Worm (Caenorhabditis elegans) whole organism, L3 larva: Measurements from ENCODE around the gene C01G12.16.

Source experiments
- R02D3.7 ChIP-seq: fragments of 150-350 bp; optimal IDR thresholded peaks from 2 replicates; lab custom pipeline; 2014; ENCODE audit warnings: missing biosample characterization, missing genetic modification characterization
- ZK546.5 ChIP-seq: sonication (generic microtip); optimal IDR thresholded peaks from 2 replicates; lab custom pipeline; 2017; ENCODE audit warnings: missing biosample characterization, missing genetic modification characterization
- aly-2 ChIP-seq: fragments of 150-350 bp; optimal IDR thresholded peaks from 2 replicates; lab custom pipeline; 2014; ENCODE audit warnings: missing biosample characterization, missing genetic modification characterization
- ama-1 ChIP-seq: fragments of 150-350 bp; optimal IDR thresholded peaks from 2 replicates; lab custom pipeline; 2018
- ceh-16 ChIP-seq: sonication (generic microtip); optimal IDR thresholded peaks from 2 replicates; lab custom pipeline; 2017; ENCODE audit warnings: missing biosample characterization, missing genetic modification characterization
- ceh-28 ChIP-seq: fragments of 150-350 bp; optimal IDR thresholded peaks from 2 replicates; lab custom pipeline; 2014; ENCODE audit warnings: missing biosample characterization, missing genetic modification reagents, missing genetic modification characterization
- ceh-82 ChIP-seq: fragments of 150-350 bp; optimal IDR thresholded peaks from 2 replicates; lab custom pipeline; 2014; ENCODE audit warnings: missing biosample characterization, missing genetic modification characterization
- ceh-9 ChIP-seq: sonication (generic microtip); optimal IDR thresholded peaks from 2 replicates; lab custom pipeline; 2018; ENCODE audit warnings: missing biosample characterization, missing genetic modification characterization
- daf-12 ChIP-seq: fragments of 150-350 bp; optimal IDR thresholded peaks from 2 replicates; lab custom pipeline; 2014; ENCODE audit warnings: missing biosample characterization, missing genetic modification reagents, missing genetic modification characterization
- egl-27 ChIP-seq: sonication (generic microtip); optimal IDR thresholded peaks from 4 replicates; lab custom pipeline; 2017; ENCODE audit warnings: missing biosample characterization, missing genetic modification reagents, missing genetic modification characterization
- egl-5 ChIP-seq: fragments of 150-350 bp; optimal IDR thresholded peaks from 2 replicates; lab custom pipeline; 2017; ENCODE audit warnings: missing biosample characterization, missing genetic modification reagents, missing genetic modification characterization, inconsistent platforms
- elt-2 ChIP-seq: sonication (generic microtip); optimal IDR thresholded peaks from 2 replicates; lab custom pipeline; 2016; ENCODE audit warnings: missing genetic modification reagents, mild to moderate bottlenecking, missing genetic modification characterization, missing compliant biosample characterization
- elt-3 ChIP-seq, 3 experiments: fragments of 150-350 bp in 1 of 3; sonication (generic microtip) in 2 of 3; optimal IDR thresholded peaks; 2 replicates in 2 of 3; 4 replicates in 1 of 3; lab custom pipeline; 2014 to 2017; ENCODE audit warnings: missing biosample characterization in 3 of 3, missing genetic modification characterization in 3 of 3
- fkh-10 ChIP-seq: sonication (generic microtip); optimal IDR thresholded peaks from 2 replicates; lab custom pipeline; 2017; ENCODE audit warnings: missing biosample characterization, missing genetic modification reagents, missing genetic modification characterization
- hmg-11 ChIP-seq: sonication (generic microtip); optimal IDR thresholded peaks from 2 replicates; lab custom pipeline; 2016; ENCODE audit warnings: missing genetic modification characterization, missing compliant biosample characterization
- jun-1 ChIP-seq: fragments of 150-350 bp; optimal IDR thresholded peaks from 2 replicates; lab custom pipeline; 2014; ENCODE audit warnings: missing biosample characterization, missing genetic modification reagents, missing genetic modification characterization
- lin-15B ChIP-seq: fragments of 150-350 bp; optimal IDR thresholded peaks from 2 replicates; lab custom pipeline; 2014; ENCODE audit warnings: missing biosample characterization, missing genetic modification characterization
- lin-39 ChIP-seq: fragments of 150-350 bp; optimal IDR thresholded peaks from 2 replicates; lab custom pipeline; 2018; ENCODE audit warnings: missing biosample characterization, missing genetic modification reagents, missing genetic modification characterization
- lsy-12 ChIP-seq: sonication (generic microtip); optimal IDR thresholded peaks from 2 replicates; lab custom pipeline; 2016; ENCODE audit warnings: mild to moderate bottlenecking, missing genetic modification characterization, missing compliant biosample characterization
- mdl-1 ChIP-seq: fragments of 150-350 bp; optimal IDR thresholded peaks from 2 replicates; lab custom pipeline; 2014; ENCODE audit warnings: missing biosample characterization, missing genetic modification characterization
- mml-1 ChIP-seq: fragments of 150-350 bp; sonication (generic microtip); optimal IDR thresholded peaks from 3 replicates; lab custom pipeline; 2014; ENCODE audit warnings: missing biosample characterization, missing genetic modification characterization
- nfya-1 ChIP-seq: sonication (generic microtip); optimal IDR thresholded peaks from 2 replicates; lab custom pipeline; 2017; ENCODE audit warnings: missing genetic modification characterization, mild to moderate bottlenecking, missing compliant biosample characterization, antibody characterized with exemption, moderate library complexity; ENCODE audit not compliant: insufficient read depth
- nhr-12 ChIP-seq: fragments of 150-350 bp; optimal IDR thresholded peaks from 2 replicates; lab custom pipeline; 2014; ENCODE audit warnings: missing biosample characterization, missing genetic modification characterization
- nhr-23 ChIP-seq: fragments of 150-350 bp; optimal IDR thresholded peaks from 2 replicates; lab custom pipeline; 2014; ENCODE audit warnings: missing biosample characterization, missing genetic modification reagents, missing genetic modification characterization
- nhr-25 ChIP-seq: sonication (generic microtip); optimal IDR thresholded peaks from 2 replicates; lab custom pipeline; 2017; ENCODE audit warnings: missing biosample characterization, missing genetic modification characterization
- nhr-43 ChIP-seq: sonication (generic microtip); optimal IDR thresholded peaks from 2 replicates; lab custom pipeline; 2016; ENCODE audit warnings: mild to moderate bottlenecking, missing genetic modification characterization, missing compliant biosample characterization; ENCODE audit not compliant: poor library complexity, severe bottlenecking
- nhr-67 ChIP-seq: fragments of 150-350 bp; optimal IDR thresholded peaks from 2 replicates; lab custom pipeline; 2014; ENCODE audit warnings: missing biosample characterization, missing genetic modification characterization
- nhr-76 ChIP-seq: fragments of 150-350 bp; sonication (generic microtip); optimal IDR thresholded peaks from 5 replicates; lab custom pipeline; 2014; ENCODE audit warnings: missing biosample characterization, missing genetic modification characterization
- nhr-77 ChIP-seq: fragments of 150-350 bp; optimal IDR thresholded peaks from 2 replicates; lab custom pipeline; 2014; ENCODE audit warnings: missing biosample characterization, missing genetic modification characterization
- pha-4 ChIP-seq: fragments of 150-350 bp; optimal IDR thresholded peaks from 2 replicates; lab custom pipeline; 2014; ENCODE audit warnings: missing biosample characterization, missing genetic modification reagents, missing genetic modification characterization
- pqm-1 ChIP-seq: fragments of 150-350 bp; optimal IDR thresholded peaks from 2 replicates; lab custom pipeline; 2017; ENCODE audit warnings: missing biosample characterization, missing genetic modification characterization, inconsistent platforms
- sea-2 ChIP-seq: fragments of 150-350 bp; sonication (generic microtip); optimal IDR thresholded peaks from 4 replicates; lab custom pipeline; 2014; ENCODE audit warnings: missing biosample characterization, missing genetic modification reagents, missing genetic modification characterization
- skn-1 ChIP-seq: fragments of 150-350 bp; optimal IDR thresholded peaks from 2 replicates; lab custom pipeline; 2014; ENCODE audit warnings: missing biosample characterization, missing genetic modification characterization
- snpc-4 ChIP-seq: fragments of 150-350 bp; optimal IDR thresholded peaks from 2 replicates; lab custom pipeline; 2014; ENCODE audit warnings: missing biosample characterization, missing genetic modification characterization
- tbx-2 ChIP-seq: sonication (generic microtip); optimal IDR thresholded peaks from 2 replicates; lab custom pipeline; 2016; ENCODE audit warnings: mild to moderate bottlenecking, missing genetic modification characterization, missing compliant biosample characterization
- unc-62 ChIP-seq: fragments of 150-350 bp; sonication (generic microtip); optimal IDR thresholded peaks from 4 replicates; lab custom pipeline; 2014; ENCODE audit warnings: missing biosample characterization, missing genetic modification reagents, missing genetic modification characterization
- ztf-4 ChIP-seq: fragments of 150-350 bp; optimal IDR thresholded peaks from 2 replicates; lab custom pipeline; 2014; ENCODE audit warnings: missing biosample characterization, missing genetic modification characterization

C01G12.16 gene

ce11 chrIII:4194349-4195110, 33.5 kb downstream of the C01G12.16 start:
- TF ChIP-seq nhr-23 (peak; percentile 1), ama-1 (peak; percentile 52), ceh-9 (tag; lab: Kevin White, UChicago) (no peak)

ce11 chrIII:4195306-4196008, 34.4 kb downstream of the C01G12.16 start:
- TF ChIP-seq nhr-76 (no peak), elt-3 (tag; optimal IDR thresholded peaks at IDR 0.05; lab: Kevin White, UChicago) (no peak), daf-12 (tag; lab: Kevin White, UChicago) (peak; percentile 49), nhr-25 (tag; lab: Kevin White, UChicago) (peak; percentile 38), R02D3.7 (peak; percentile 31), pqm-1 (tag; lab: Kevin White, UChicago) (peak; percentile 30), elt-2 (tag; lab: Kevin White, UChicago) (peak; percentile 58), tbx-2 (peak; percentile 87), ZK546.5 (tag; lab: Kevin White, UChicago) (no peak), jun-1 (tag; lab: Kevin White, UChicago) (peak; percentile 34), nhr-12 (tag; lab: Kevin White, UChicago) (no peak), skn-1 (tag; lab: Kevin White, UChicago) (no peak), ceh-82 (tag; lab: Kevin White, UChicago) (peak; percentile 46), nhr-23 (peak; percentile 60), mml-1 (tag; lab: Kevin White, UChicago) (no peak), ceh-16 (no peak), ceh-28 (tag; lab: Kevin White, UChicago) (peak; percentile 56), ama-1 (peak; percentile 95), sea-2 (GFP tag; lab: Kevin White, UChicago) (no peak), ztf-4 (tag; lab: Kevin White, UChicago) (peak; percentile 60), pha-4 (tag; lab: Kevin White, UChicago) (peak; percentile 36), nhr-43 (tag; lab: Kevin White, UChicago) (peak; percentile 84), nhr-77 (tag; lab: Kevin White, UChicago) (peak; percentile 46), aly-2 (tag; lab: Kevin White, UChicago) (peak; percentile 33), lsy-12 (peak; percentile 74), nfya-1 (peak; percentile 56), unc-62 (GFP tag; lab: Kevin White, UChicago) (no peak), hmg-11 (tag; lab: Kevin White, UChicago) (peak; percentile 47)
- TF ChIP-seq, all 47 proteins: peak for 19

- TF ChIP-seq aly-2 (tag; lab: Kevin White, UChicago) (no peak), pqm-1 (tag; lab: Kevin White, UChicago) (no peak), nhr-25 (tag; lab: Kevin White, UChicago) (peak; percentile 58), elt-3 (tag; optimal IDR thresholded peaks at IDR 0.05; lab: Kevin White, UChicago) (no peak), mml-1 (tag; lab: Kevin White, UChicago) (no peak), ceh-9 (tag; lab: Kevin White, UChicago) (no peak), lin-39 (tag; lab: Kevin White, UChicago) (peak; percentile 60), fkh-10 (GFP tag; lab: Kevin White, UChicago) (peak; percentile 6), egl-27 (tag; lab: Kevin White, UChicago) (no peak), nhr-67 (tag; lab: Kevin White, UChicago) (no peak), mdl-1 (tag; lab: Kevin White, UChicago) (peak; percentile 85), egl-5 (peak; percentile 20), pha-4 (tag; lab: Kevin White, UChicago) (peak; percentile 73), lin-15B (peak; percentile 75), sea-2 (GFP tag; lab: Kevin White, UChicago) (no peak), elt-2 (tag; lab: Kevin White, UChicago) (no peak), skn-1 (tag; lab: Kevin White, UChicago) (peak; percentile 21), ceh-28 (tag; lab: Kevin White, UChicago) (no peak), hmg-11 (tag; lab: Kevin White, UChicago) (no peak), lsy-12 (no peak), R02D3.7 (peak; percentile 22), snpc-4 (tag; lab: Kevin White, UChicago) (peak; percentile 46), nfya-1 (peak; percentile 84)
These were observed 35.4 kb downstream of the C01G12.16 start for ce11 chrIII:4196301-4196987.
